Worm (Caenorhabditis elegans) whole organism, L4 larva: Measurements from ENCODE around the gene egl-6.

Experiments used
- arid-1 ChIP-seq: fragments of 200-800 bp; sonication (Bioruptor generic); conservative IDR thresholded peaks from 2 replicates; pipeline ENCODE4 v1.3.6; 2022; ENCODE audit warnings: missing genetic modification reagents, missing genetic modification characterization, missing compliant biosample characterization
- ces-1 ChIP-seq: fragments of 150-350 bp; sonication (generic microtip); optimal IDR thresholded peaks from 4 replicates; lab custom pipeline; 2014; ENCODE audit warnings: missing biosample characterization, missing genetic modification reagents, missing genetic modification characterization
- ctbp-1 ChIP-seq: fragments of 200-800 bp; sonication (Bioruptor generic); IDR thresholded peaks from 2 replicates; pipeline ENCODE4 v1.3.6; 2022; ENCODE audit warnings: missing genetic modification reagents, missing genetic modification characterization, missing compliant biosample characterization
- dmd-6 ChIP-seq: fragments of 200-800 bp; sonication (Bioruptor generic); IDR thresholded peaks from 2 replicates; pipeline ENCODE4 v1.3.6; 2022; ENCODE audit warnings: missing genetic modification reagents, missing genetic modification characterization, missing compliant biosample characterization
- fkh-10 ChIP-seq: fragments of 150-350 bp; optimal IDR thresholded peaks from 2 replicates; lab custom pipeline; 2014; ENCODE audit warnings: missing biosample characterization, missing genetic modification reagents, missing genetic modification characterization
- hlh-30 ChIP-seq: sonication (generic microtip); optimal IDR thresholded peaks from 2 replicates; lab custom pipeline; 2017; ENCODE audit warnings: antibody characterized with exemption, mild to moderate bottlenecking, missing genetic modification characterization, missing compliant biosample characterization; ENCODE audit not compliant: insufficient read depth
- nhr-11 ChIP-seq: fragments of 150-350 bp; optimal IDR thresholded peaks from 2 replicates; lab custom pipeline; 2014; ENCODE audit warnings: missing biosample characterization, missing genetic modification characterization
- nhr-25 ChIP-seq: sonication (generic microtip); optimal IDR thresholded peaks from 2 replicates; lab custom pipeline; 2017; ENCODE audit warnings: missing genetic modification characterization, mild to moderate bottlenecking, missing compliant biosample characterization, antibody characterized with exemption, moderate library complexity, borderline replicate concordance; ENCODE audit not compliant: insufficient read depth
- pha-4 ChIP-seq, 2 experiments: fragments of 150-350 bp in 1 of 2; fragments of 200-800 bp in 1 of 2; sonication (Bioruptor generic) in 1 of 2; IDR thresholded peaks in 1 of 2; optimal IDR thresholded peaks in 1 of 2; 2 replicates each; pipeline versions ENCODE4 v1.3.6 to Lab custom; 2014 to 2022; ENCODE audit warnings: missing genetic modification characterization in 2 of 2, missing genetic modification reagents in 2 of 2, missing biosample characterization in 1 of 2, missing compliant biosample characterization in 1 of 2

The egl-6 gene

ce11 chrX:5983267-5983666 lies 52.3 kb downstream of the egl-6 start:
- TF ChIP-seq fkh-10 (GFP tag; lab: Kevin White, UChicago), result peak; percentile 85
- no peak for TF ChIP-seq hlh-30
- TF ChIP-seq nhr-11 (tag; lab: Kevin White, UChicago), result no peak
- peak; percentile 59 for TF ChIP-seq ctbp-1 (GFP tag; lab: Robert Waterston, UW)
- no peak for TF ChIP-seq pha-4 (GFP tag; IDR thresholded peaks at IDR 0.05; lab: Robert Waterston, UW)
- no peak for TF ChIP-seq pha-4 (tag; optimal IDR thresholded peaks at IDR 0.05; lab: Kevin White, UChicago)
- TF ChIP-seq nhr-25 (tag; lab: Kevin White, UChicago), result no peak
- peak; percentile 87 for TF ChIP-seq ces-1 (GFP tag; lab: Kevin White, UChicago)
- peak; percentile 31; the same call in 1 of the 2 replicates for TF ChIP-seq dmd-6
- TF ChIP-seq arid-1 (GFP tag; lab: Robert Waterston, UW), result no peak
- TF ChIP-seq, all 104 proteins: peak for 4
